Fruit fly (Drosophila melanogaster) whole organism, adult: ENCODE results near the gene CG17283.

Source experiments
- CG11617 ChIP-seq: fragments of 200-800 bp; sonication (Bioruptor generic); optimal IDR thresholded peaks from 2 replicates; lab custom pipeline; 2017; ENCODE audit warnings: mild to moderate bottlenecking, missing biosample characterization, missing genetic modification reagents, missing genetic modification characterization
- CG14711 ChIP-seq: fragments of 200-800 bp; sonication (Bioruptor generic); optimal IDR thresholded peaks from 2 replicates; lab custom pipeline; 2018; ENCODE audit warnings: missing biosample characterization, mild to moderate bottlenecking, missing genetic modification characterization, moderate library complexity
- CG5204 ChIP-seq: fragments of 200-800 bp; sonication (Bioruptor generic); optimal IDR thresholded peaks from 2 replicates; lab custom pipeline; 2016; ENCODE audit warnings: missing biosample characterization, missing genetic modification characterization
- CG7045 ChIP-seq: fragments of 200-800 bp; sonication (Bioruptor generic); optimal IDR thresholded peaks from 2 replicates; lab custom pipeline; 2017; ENCODE audit warnings: missing biosample characterization, mild to moderate bottlenecking, missing genetic modification characterization
- CG7101 ChIP-seq: fragments of 200-800 bp; sonication (Bioruptor generic); optimal IDR thresholded peaks from 2 replicates; lab custom pipeline; 2018; ENCODE audit warnings: missing biosample characterization, mild to moderate bottlenecking, missing genetic modification characterization, moderate library complexity
- Hr96 ChIP-seq: fragments of 200-800 bp; sonication (Bioruptor generic); optimal IDR thresholded peaks from 2 replicates; lab custom pipeline; 2016; ENCODE audit warnings: missing biosample characterization, missing genetic modification characterization
- Mnt ChIP-seq: fragments of 200-800 bp; sonication (Bioruptor generic); optimal IDR thresholded peaks from 2 replicates; lab custom pipeline; 2016; ENCODE audit warnings: missing biosample characterization, mild to moderate bottlenecking, missing genetic modification characterization
- bab1 ChIP-seq: fragments of 200-800 bp; sonication (Bioruptor generic); optimal IDR thresholded peaks from 3 replicates; lab custom pipeline; 2019; ENCODE audit warnings: missing biosample characterization, mild to moderate bottlenecking, missing genetic modification characterization, moderate library complexity
- cic ChIP-seq: fragments of 200-800 bp; sonication (Bioruptor generic); optimal IDR thresholded peaks from 2 replicates; lab custom pipeline; 2017; ENCODE audit warnings: missing biosample characterization, mild to moderate bottlenecking, missing genetic modification characterization, moderate library complexity
- cnc ChIP-seq, 2 experiments: fragments of >200 bp; optimal IDR thresholded peaks; 2 replicates each; lab custom pipeline; 2017
- kay ChIP-seq: fragments of 200-800 bp; sonication (Bioruptor generic); peaks from one replicate; lab custom pipeline; 2016; ENCODE audit warnings: missing biosample characterization, missing genetic modification characterization, borderline replicate concordance
- tj ChIP-seq: fragments of 200-800 bp; sonication (Bioruptor generic); optimal IDR thresholded peaks from 3 replicates; lab custom pipeline; 2017; ENCODE audit warnings: missing biosample characterization, mild to moderate bottlenecking, missing genetic modification characterization, moderate library complexity

DNA sequence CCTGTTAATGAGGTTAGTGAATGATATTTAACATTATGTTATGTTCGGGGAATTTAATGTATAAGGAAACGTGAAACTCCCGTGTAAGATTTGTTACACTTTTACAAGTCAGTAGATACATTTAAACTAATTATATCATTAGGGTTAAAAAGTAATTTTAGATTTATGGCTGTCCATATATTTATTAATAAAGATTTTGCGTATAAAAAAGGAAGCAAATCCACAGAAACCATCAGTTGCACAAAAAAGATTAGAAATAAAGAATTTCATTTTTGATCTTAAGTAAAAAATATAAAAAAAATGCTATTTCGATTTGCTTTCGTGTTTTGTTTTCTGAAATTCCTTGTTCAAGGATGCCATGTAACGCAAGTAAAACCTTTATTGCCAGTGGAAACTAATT lies 12.7 kb downstream of the CG17283 start, which contains the start of gene CG42835:
- TF ChIP-seq CG14711 (tag; lab: Kevin White, UChicago) (no peak), kay (no peak), bab1 (no peak), CG7045 (no peak), cnc (optimal IDR thresholded peaks at IDR 0.05; lab: Kevin White, UChicago) (no peak), CG7101 (tag; lab: Kevin White, UChicago) (no peak), CG11617 (GFP tag; lab: Kevin White, UChicago) (no peak), CG5204 (no peak), Mnt (GFP tag; lab: Kevin White, UChicago) (no peak), cic (GFP tag; lab: Kevin White, UChicago) (no peak), tj (GFP tag; lab: Kevin White, UChicago) (no peak), Hr96 (GFP tag; lab: Kevin White, UChicago) (no peak)
